Worm (Caenorhabditis elegans): ENCODE results near the gene M02G9.4.

Gene M02G9.4

ce11 chrII:10329754-10330153 is 12.6 kb downstream of the M02G9.4 start:
- TF ChIP-seq tbx-2 (tag; optimal IDR thresholded peaks at IDR 0.05) (no peak), ceh-19 (GFP tag; optimal IDR thresholded peaks at IDR 0.05) (no peak), ama-1 (optimal IDR thresholded peaks at IDR 0.05) (no peak), ceh-30 (tag; optimal IDR thresholded peaks at IDR 0.05) (no peak), fkh-10 (GFP tag; optimal IDR thresholded peaks at IDR 0.05) (no peak), ceh-22 (tag; optimal IDR thresholded peaks at IDR 0.05) (no peak), gmeb-2 (tag; optimal IDR thresholded peaks at IDR 0.05) (no peak), pha-2 (tag; optimal IDR thresholded peaks at IDR 0.05) (no peak), C08G9.2 (tag; optimal IDR thresholded peaks at IDR 0.05) (no peak), sdc-2 (tag; optimal IDR thresholded peaks at IDR 0.05) (no peak), nhr-232 (tag; optimal IDR thresholded peaks at IDR 0.05) (no peak), T23F11.4 (GFP tag; optimal IDR thresholded peaks at IDR 0.05) (no peak), ceh-31 (tag; optimal IDR thresholded peaks at IDR 0.05) (no peak), ahr-1 (tag; optimal IDR thresholded peaks at IDR 0.05) (no peak), che-1 (tag; optimal IDR thresholded peaks at IDR 0.05) (no peak), madf-2 (tag; optimal IDR thresholded peaks at IDR 0.05) (no peak), ztf-16 (tag; optimal IDR thresholded peaks at IDR 0.05) (no peak), ceh-6 (GFP tag; optimal IDR thresholded peaks at IDR 0.05) (no peak), ceh-45 (GFP tag; IDR thresholded peaks at IDR 0.05) (no peak)

ce11 chrII:10336151-10336550 is 19.0 kb downstream of the M02G9.4 start:
- peak; percentile 56 for TF ChIP-seq hlh-13 (GFP tag; optimal IDR thresholded peaks at IDR 0.05)
- peak; percentile 6 for TF ChIP-seq che-1 (tag; optimal IDR thresholded peaks at IDR 0.05)

DNA sequence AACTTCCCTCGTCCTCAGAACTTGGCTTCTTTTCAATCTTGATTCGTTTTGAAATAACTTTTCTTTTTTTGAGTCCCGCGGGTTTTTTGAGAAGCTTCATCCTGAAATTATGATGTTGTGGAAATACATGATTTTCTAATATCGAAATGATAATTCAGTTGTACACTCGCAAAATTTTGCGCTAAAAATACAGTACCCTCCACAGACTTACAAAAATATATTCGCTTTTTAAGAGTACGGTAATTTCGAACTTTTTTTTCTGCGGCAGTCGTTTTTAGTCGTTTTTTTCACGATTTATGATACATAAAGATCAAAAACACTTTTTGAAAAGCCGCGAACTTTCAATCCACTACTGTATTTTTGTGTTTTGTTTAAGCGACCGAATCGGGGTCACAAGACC is 27.9 kb downstream of the M02G9.4 start, which contains the start of gene pro-2:
Gene pro-2 (minus strand): TSS at position 101 of the 400 bp plus-strand sequence.
- TF ChIP-seq pax-1 (tag; optimal IDR thresholded peaks at IDR 0.05), result no peak
- no peak for TF ChIP-seq nhr-232 (tag; optimal IDR thresholded peaks at IDR 0.05)
- no peak for TF ChIP-seq mec-3 (tag; optimal IDR thresholded peaks at IDR 0.05; ENCODE audit: borderline replicate concordance)
- no peak for TF ChIP-seq hlh-15 (tag; optimal IDR thresholded peaks at IDR 0.05)
- TF ChIP-seq hlh-8 (tag; optimal IDR thresholded peaks at IDR 0.05), result no peak
- no peak for TF ChIP-seq unc-86 (tag; optimal IDR thresholded peaks at IDR 0.05)
- no peak for TF ChIP-seq nhr-11 (tag; optimal IDR thresholded peaks at IDR 0.05)
- no peak for TF ChIP-seq fax-1 (tag; optimal IDR thresholded peaks at IDR 0.05)
- TF ChIP-seq unc-3 (GFP tag; conservative IDR thresholded peaks at IDR 0.05), result no peak
- TF ChIP-seq unc-3 (tag; optimal IDR thresholded peaks at IDR 0.05), result no peak

ce11 chrII:10346075-10346474 is 29.0 kb downstream of the M02G9.4 start, which contains the start of gene C07E3.10:
Gene C07E3.10 (plus strand): TSS chrII:10346375.
- TF ChIP-seq mec-3 (tag; optimal IDR thresholded peaks at IDR 0.05; ENCODE audit: borderline replicate concordance) (no peak), rnt-1 (tag; optimal IDR thresholded peaks at IDR 0.05) (no peak)

DNA sequence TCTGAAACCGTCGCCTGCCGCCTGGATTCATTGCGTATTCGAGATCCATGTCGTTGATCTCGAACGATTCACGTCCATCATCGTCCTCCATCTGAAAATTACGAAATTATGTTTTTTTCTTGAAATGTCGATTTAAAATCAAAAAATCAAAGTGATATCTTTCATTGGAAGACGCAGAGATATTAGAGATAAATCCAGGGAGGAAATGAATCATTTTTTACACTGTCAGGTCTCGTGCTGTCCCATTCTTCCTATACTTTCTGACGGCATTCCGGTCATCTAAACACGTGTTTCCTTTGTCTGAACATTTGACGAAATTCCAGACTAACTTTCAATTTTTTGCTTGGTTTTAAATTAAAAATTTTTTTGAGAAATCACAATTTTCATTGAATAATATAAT is 32.8 kb downstream of the M02G9.4 start, which contains the start of gene stip-1:
Gene stip-1 (minus strand): TSS at position 98 of the 400 bp plus-strand sequence.
- TF ChIP-seq pqm-1 (tag; optimal IDR thresholded peaks at IDR 0.05) (no peak), fax-1 (tag; optimal IDR thresholded peaks at IDR 0.05) (no peak), nfya-1 (tag; optimal IDR thresholded peaks at IDR 0.05) (no peak), npax-4 (tag; optimal IDR thresholded peaks at IDR 0.05) (no peak), zip-5 (tag; optimal IDR thresholded peaks at IDR 0.05) (no peak), nhr-11 (tag; optimal IDR thresholded peaks at IDR 0.05) (no peak)

DNA sequence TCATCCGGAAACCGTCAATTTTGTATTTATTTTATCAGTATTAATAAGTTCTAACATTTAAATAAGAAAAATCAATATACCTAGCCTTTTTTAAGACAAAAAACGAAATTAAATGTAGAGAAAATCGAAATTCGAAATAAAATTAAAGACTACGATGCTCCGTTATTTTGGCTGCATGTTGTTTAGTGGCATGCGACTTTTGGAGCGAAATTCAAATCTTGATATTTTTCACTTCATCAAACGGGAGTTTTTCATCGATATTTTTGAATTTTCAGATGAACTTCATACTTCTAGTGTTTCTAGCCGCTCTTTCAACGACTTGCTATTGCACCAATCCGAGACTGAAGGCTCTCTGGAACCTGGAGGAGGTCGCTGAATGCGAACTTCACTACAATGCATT is 33.4 kb downstream of the M02G9.4 start, which contains the start of gene C07E3.9:
Gene C07E3.9 (plus strand): TSS at position 270 of the 400 bp plus-strand sequence.
- no peak for TF ChIP-seq ceh-19 (GFP tag; optimal IDR thresholded peaks at IDR 0.05)
- peak; percentile 66 for TF ChIP-seq unc-42 (tag; optimal IDR thresholded peaks at IDR 0.05)
- TF ChIP-seq tbx-2 (tag; optimal IDR thresholded peaks at IDR 0.05), result no peak
- no peak for TF ChIP-seq odd-2 (tag; optimal IDR thresholded peaks at IDR 0.05)

All from whole organism, late embryonic.